Fruit fly (Drosophila melanogaster) whole organism, prepupa: ENCODE measurements around the gene CG3104.

Experiments
- CG1621 ChIP-seq: fragments of 200-800 bp; sonication (Bioruptor generic); optimal IDR thresholded peaks from 3 replicates; lab custom pipeline; 2018; ENCODE audit warnings: missing biosample characterization, mild to moderate bottlenecking, missing genetic modification characterization
- CG34406 ChIP-seq: fragments of 200-800 bp; sonication (Bioruptor generic); optimal IDR thresholded peaks from 3 replicates; lab custom pipeline; 2016; ENCODE audit warnings: missing biosample characterization, missing genetic modification characterization
- CG6854 ChIP-seq: fragments of 200-800 bp; sonication (Bioruptor generic); optimal IDR thresholded peaks from 2 replicates; lab custom pipeline; 2017; ENCODE audit warnings: missing biosample characterization, mild to moderate bottlenecking, missing genetic modification characterization
- CG8632 ChIP-seq: fragments of 200-800 bp; sonication (Bioruptor generic); optimal IDR thresholded peaks from 3 replicates; lab custom pipeline; 2016; ENCODE audit warnings: missing biosample characterization, missing genetic modification characterization
- Eip78C ChIP-seq: fragments of 200-800 bp; sonication (Bioruptor generic); peaks from one replicate; lab custom pipeline; 2016; ENCODE audit warnings: missing biosample characterization, missing genetic modification characterization
- Hr39 ChIP-seq: fragments of 200-800 bp; sonication (Bioruptor generic); optimal IDR thresholded peaks from 2 replicates; lab custom pipeline; 2016; ENCODE audit warnings: missing biosample characterization, missing genetic modification characterization
- esn ChIP-seq: fragments of 200-800 bp; sonication (Bioruptor generic); optimal IDR thresholded peaks from 2 replicates; lab custom pipeline; 2016; ENCODE audit warnings: missing biosample characterization, mild to moderate bottlenecking, missing genetic modification characterization, moderate library complexity
- fkh ChIP-seq: fragments of 200-800 bp; sonication (Bioruptor generic); optimal IDR thresholded peaks from 3 replicates; lab custom pipeline; 2017; ENCODE audit warnings: missing biosample characterization, mild to moderate bottlenecking, missing genetic modification characterization, moderate library complexity

- TF ChIP-seq Hr39 (GFP tag; lab: Kevin White, UChicago) (no peak), Eip78C (GFP tag; lab: Kevin White, UChicago) (peak; percentile 64), CG1621 (tag; lab: Kevin White, UChicago) (no peak), fkh (no peak), CG6854 (GFP tag; lab: Kevin White, UChicago) (no peak), CG34406 (GFP tag; lab: Kevin White, UChicago) (no peak), CG8632 (GFP tag; lab: Kevin White, UChicago) (no peak), esn (no peak)
Observed at dm6 chr2L:2851589-2851988, 4.0 kb downstream of the CG3104 start.
